Worm (Caenorhabditis elegans): Measurements from ENCODE around the gene ets-9.

- TF ChIP-seq sea-1 (GFP tag; conservative IDR thresholded peaks at IDR 0.05), result no peak
- no peak for TF ChIP-seq pes-1 (GFP tag; IDR thresholded peaks at IDR 0.05)
- no peak for TF ChIP-seq B0310.2 (tag; optimal IDR thresholded peaks at IDR 0.05)
- no peak for TF ChIP-seq ama-1 (optimal IDR thresholded peaks at IDR 0.05)
- TF ChIP-seq flt-1 (GFP tag; IDR thresholded peaks at IDR 0.05), result no peak
- TF ChIP-seq tbx-37 (GFP tag; conservative IDR thresholded peaks at IDR 0.05), result no peak
- no peak for TF ChIP-seq hmbx-1 (tag; optimal IDR thresholded peaks at IDR 0.05)
- no peak for TF ChIP-seq ceh-13 (GFP tag; optimal IDR thresholded peaks at IDR 0.05)
- no peak for TF ChIP-seq hnd-1 (tag; optimal IDR thresholded peaks at IDR 0.05)
- TF ChIP-seq scrt-1 (GFP tag; IDR thresholded peaks at IDR 0.05), result no peak
- no peak for TF ChIP-seq hmg-4 (GFP tag; optimal IDR thresholded peaks at IDR 0.05)
- TF ChIP-seq tra-4 (tag; optimal IDR thresholded peaks at IDR 0.05), result no peak
- no peak for TF ChIP-seq aly-1 (tag; optimal IDR thresholded peaks at IDR 0.05)
- TF ChIP-seq tbx-11 (GFP tag; IDR thresholded peaks at IDR 0.05), result no peak
Observed at ce11 chrX:4279294-4279782, at the start of gene ets-9, which contains the start of gene twk-28.
